Fruit fly (Drosophila melanogaster): ENCODE results near the gene Obp22a.

Obp22a gene

dm6 chr2L:2032076-2032475 lies 40.1 kb upstream of the Obp22a start (continued):
- TF ChIP-seq prd (optimal IDR thresholded peaks at IDR 0.05) (no peak), prd (GFP tag; IDR thresholded peaks at IDR 0.05) (peak; percentile 47; the same call in 1 of the 3 replicates), HmgZ (tag; optimal IDR thresholded peaks at IDR 0.05) (no peak), CG2889 (GFP tag; IDR thresholded peaks at IDR 0.05) (no peak), toy (GFP tag; IDR thresholded peaks at IDR 0.05) (no peak), Gsc (GFP tag; IDR thresholded peaks at IDR 0.05) (no peak), pb (GFP tag; optimal IDR thresholded peaks at IDR 0.05) (no peak), exex (tag; optimal IDR thresholded peaks at IDR 0.05) (no peak), abd-A (tag; optimal IDR thresholded peaks at IDR 0.05) (no peak), row (GFP tag; IDR thresholded peaks at IDR 0.05) (peak; percentile 48; the same call in 2 of the 3 replicates), chn (GFP tag; optimal IDR thresholded peaks at IDR 0.05) (no peak), CG17186 (GFP tag; optimal IDR thresholded peaks at IDR 0.05) (no peak), CG8765 (GFP tag; IDR thresholded peaks at IDR 0.05) (no peak), Gug (GFP tag; IDR thresholded peaks at IDR 0.05) (peak; percentile 28; the same call in 1 of the 4 replicates), wdn (GFP tag; IDR thresholded peaks at IDR 0.05) (no peak), CG12071 (GFP tag; optimal IDR thresholded peaks at IDR 0.05) (no peak), tap (tag; optimal IDR thresholded peaks at IDR 0.05) (no peak), CG18764 (GFP tag; optimal IDR thresholded peaks at IDR 0.05) (no peak), sim (GFP tag; IDR thresholded peaks at IDR 0.05) (no peak), CkIIα-i1 (GFP tag; IDR thresholded peaks at IDR 0.05) (no peak), Ets97D (GFP tag; optimal IDR thresholded peaks at IDR 0.05) (no peak), crp (GFP tag; optimal IDR thresholded peaks at IDR 0.05) (no peak), CG14441 (GFP tag; IDR thresholded peaks at IDR 0.05) (no peak), Blimp-1 (GFP tag; optimal IDR thresholded peaks at IDR 0.05) (peak; percentile 63), CG10147 (GFP tag; optimal IDR thresholded peaks at IDR 0.05) (no peak), CG8359 (GFP tag; optimal IDR thresholded peaks at IDR 0.05; ENCODE audit: borderline replicate concordance) (no peak), gsb-n (tag; optimal IDR thresholded peaks at IDR 0.05) (no peak), Scr (GFP tag; IDR thresholded peaks at IDR 0.05; ENCODE audit: partially characterized antibody) (no peak), Ssrp (tag; optimal IDR thresholded peaks at IDR 0.05) (peak; percentile 20), danr (GFP tag; IDR thresholded peaks at IDR 0.05) (no peak), odd (GFP tag; optimal IDR thresholded peaks at IDR 0.05) (no peak), ash1 (GFP tag; optimal IDR thresholded peaks at IDR 0.05) (no peak), caup (GFP tag; optimal IDR thresholded peaks at IDR 0.05; ENCODE audit: severe bottlenecking) (no peak), Lim3 (GFP tag; IDR thresholded peaks at IDR 0.05) (no peak), pzg (GFP tag; optimal IDR thresholded peaks at IDR 0.05) (no peak), zen2 (GFP tag; IDR thresholded peaks at IDR 0.05; ENCODE audit: partially characterized antibody) (no peak), Hey (tag; optimal IDR thresholded peaks at IDR 0.05) (no peak), Mad (GFP tag; optimal IDR thresholded peaks at IDR 0.05) (no peak), CG5180 (GFP tag; optimal IDR thresholded peaks at IDR 0.05) (no peak), hkb (optimal IDR thresholded peaks at IDR 0.05) (no peak), hkb (GFP tag; IDR thresholded peaks at IDR 0.05) (no peak), CG16815 (GFP tag; optimal IDR thresholded peaks at IDR 0.05) (no peak), CG10209 (GFP tag; optimal IDR thresholded peaks at IDR 0.05) (peak; percentile 3), CG8388 (GFP tag; optimal IDR thresholded peaks at IDR 0.05) (no peak), CG8281 (tag; optimal IDR thresholded peaks at IDR 0.05) (no peak), org-1 (GFP tag; optimal IDR thresholded peaks at IDR 0.05) (no peak), aop (GFP tag; IDR thresholded peaks at IDR 0.05) (no peak), dmrt11E (tag; optimal IDR thresholded peaks at IDR 0.05) (peak; percentile 18), pho (GFP tag; optimal IDR thresholded peaks at IDR 0.05) (no peak), CG10565 (GFP tag; optimal IDR thresholded peaks at IDR 0.05) (no peak), CG9932 (GFP tag; IDR thresholded peaks at IDR 0.05) (no peak), Fer2 (tag; optimal IDR thresholded peaks at IDR 0.05) (no peak)

All from whole organism, embryonic.